Fruit fly (Drosophila melanogaster) whole organism, pupa: ENCODE measurements around the gene CG43401.

Experiments
- CG12605 ChIP-seq: fragments of 200-800 bp; sonication (Bioruptor generic); IDR thresholded peaks from 2 replicates; pipeline ENCODE4 v1.3.6; 2022; ENCODE audit warnings: missing biosample characterization, missing genetic modification characterization
- CG13204 ChIP-seq: fragments of 200-800 bp; sonication (Bioruptor generic); optimal IDR thresholded peaks from 2 replicates; lab custom pipeline; 2018; ENCODE audit warnings: missing biosample characterization, mild to moderate bottlenecking, missing genetic modification characterization, moderate library complexity
- CG14655 ChIP-seq: fragments of 200-800 bp; sonication (Bioruptor generic); optimal IDR thresholded peaks from 3 replicates; lab custom pipeline; 2017; ENCODE audit warnings: mild to moderate bottlenecking, missing biosample characterization, missing genetic modification reagents, missing genetic modification characterization
- CG17806 ChIP-seq: fragments of 200-800 bp; sonication (Bioruptor generic); optimal IDR thresholded peaks from 2 replicates; lab custom pipeline; 2018; ENCODE audit warnings: missing biosample characterization, mild to moderate bottlenecking, missing genetic modification characterization, moderate library complexity
- CG32121 ChIP-seq: fragments of 200-800 bp; sonication (Bioruptor generic); IDR thresholded peaks from 2 replicates; pipeline ENCODE4 v1.3.6; 2022; ENCODE audit warnings: missing biosample characterization, missing genetic modification characterization
- CG4496 ChIP-seq: fragments of 200-800 bp; sonication (Bioruptor generic); IDR thresholded peaks from 3 replicates; pipeline ENCODE4 v1.3.6; 2022; ENCODE audit warnings: missing biosample characterization, missing genetic modification characterization
- CG8159 ChIP-seq: fragments of 200-800 bp; sonication (Bioruptor generic); optimal IDR thresholded peaks from 3 replicates; lab custom pipeline; 2018; ENCODE audit warnings: missing biosample characterization, mild to moderate bottlenecking, missing genetic modification characterization, moderate library complexity
- CG9948 ChIP-seq: fragments of 200-800 bp; sonication (Bioruptor generic); optimal IDR thresholded peaks from 2 replicates; lab custom pipeline; 2018; ENCODE audit warnings: missing biosample characterization, mild to moderate bottlenecking, missing genetic modification characterization, moderate library complexity
- Pif1A ChIP-seq: fragments of 200-800 bp; sonication (Bioruptor generic); optimal IDR thresholded peaks from 3 replicates; lab custom pipeline; 2016; ENCODE audit warnings: missing biosample characterization, missing genetic modification characterization
- Pif1B ChIP-seq: fragments of 200-800 bp; sonication (Bioruptor generic); optimal IDR thresholded peaks from 3 replicates; lab custom pipeline; 2016; ENCODE audit warnings: missing biosample characterization, missing genetic modification characterization
- rn ChIP-seq: fragments of 200-800 bp; sonication (Bioruptor generic); IDR thresholded peaks from 2 replicates; pipeline ENCODE4 v1.3.6; 2022; ENCODE audit warnings: missing biosample characterization, missing genetic modification characterization

DNA sequence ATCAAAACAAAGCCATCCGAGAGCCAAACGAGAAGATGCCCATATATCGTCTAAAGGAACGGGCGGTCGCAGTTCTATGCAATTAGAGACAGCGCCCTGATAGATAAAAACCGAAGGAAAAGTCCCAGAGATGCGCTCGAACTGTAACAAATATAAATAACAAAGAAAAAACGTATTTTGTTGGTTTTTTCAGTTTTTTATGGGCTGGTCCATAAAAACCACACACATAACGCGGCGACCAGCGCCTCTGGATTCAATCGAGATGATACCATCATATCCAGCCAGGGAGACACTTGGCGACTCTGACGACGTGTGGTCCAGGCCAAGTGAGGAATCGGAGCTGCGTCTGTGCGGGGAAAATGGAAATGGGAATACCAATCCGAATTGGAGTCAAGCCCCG is 15.2 kb downstream of the CG43401 start:
- no peak for TF ChIP-seq CG8159 (tag; lab: Kevin White, UChicago)
- no peak for TF ChIP-seq CG4496 (GFP tag; lab: Robert Waterston, UW)
- no peak for TF ChIP-seq Pif1A
- TF ChIP-seq CG17806 (tag; lab: Kevin White, UChicago) = no peak
- TF ChIP-seq rn (GFP tag; lab: Robert Waterston, UW) = no peak
- TF ChIP-seq Pif1B (GFP tag; lab: Kevin White, UChicago) = no peak
- no peak for TF ChIP-seq CG13204 (GFP tag; lab: Kevin White, UChicago)
- no peak for TF ChIP-seq CG32121 (GFP tag; lab: Robert Waterston, UW)
- no peak for TF ChIP-seq CG14655 (GFP tag; lab: Kevin White, UChicago)
- no peak for TF ChIP-seq CG12605 (GFP tag; lab: Robert Waterston, UW)
- TF ChIP-seq CG9948 (tag; lab: Kevin White, UChicago) = no peak
